Worm (Caenorhabditis elegans) whole organism, L4 larva: ENCODE measurements around the gene R10D12.1.
A peak's percentile ranks its signal among the peaks of the same experiment; 100 is the strongest.

Source experiments
- aha-1 ChIP-seq: fragments of 150-350 bp; peaks from one replicate; lab custom pipeline; 2014; ENCODE audit warnings: missing biosample characterization, missing genetic modification characterization
- jun-1 ChIP-seq: fragments of 150-350 bp; optimal IDR thresholded peaks from 2 replicates; lab custom pipeline; 2014; ENCODE audit warnings: missing biosample characterization, missing genetic modification reagents, missing genetic modification characterization

R10D12.1 gene

DNA sequence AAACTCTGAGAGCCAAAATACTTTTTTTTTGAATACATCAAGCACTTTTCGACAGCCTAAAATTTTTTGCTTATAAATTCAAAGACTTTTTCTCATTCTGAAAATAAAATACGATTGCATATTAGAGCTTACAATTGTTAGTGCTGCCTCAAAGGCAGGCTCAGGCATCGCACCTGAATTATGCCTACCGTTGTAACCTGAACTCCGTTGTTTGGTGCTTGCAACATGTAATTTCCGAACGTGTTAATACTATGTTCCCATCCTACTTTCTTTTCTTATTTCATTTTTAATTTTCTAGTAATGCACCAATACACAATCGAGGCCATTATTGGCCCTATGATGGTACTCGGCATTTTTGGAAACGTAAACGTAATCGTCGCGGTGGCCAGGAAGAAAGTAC is 47.1 kb downstream of the R10D12.1 start, which contains the start of gene srsx-19:
srsx-19 (plus strand) TSS at position 301 of the 400 bp plus-strand sequence.
- TF ChIP-seq jun-1 (no peak), aha-1 (tag; lab: Kevin White, UChicago) (peak; percentile 16)
